Worm (Caenorhabditis elegans): ENCODE results near the gene set-8.
A peak's percentile ranks its signal among the peaks of the same experiment; 100 is the strongest.
"Not testable (repeated sequence)": the region's sequence is repeated elsewhere in the genome, so short reads cannot be mapped to it uniquely, and the experiment has no call there.

- TF ChIP-seq lin-13, zip-8, snpc-4, pha-4, blmp-1, nhr-76, nhr-28 (tag; optimal IDR thresholded peaks at IDR 0.05): not testable (repeated sequence)
- TF ChIP-seq ceh-43 (GFP tag; optimal IDR thresholded peaks at IDR 0.05) (peak; percentile 64), ces-1 (GFP tag; optimal IDR thresholded peaks at IDR 0.05) (peak; percentile 27)
Measured at ce11 chrX:13448665-13449099, 2.2 kb downstream of the set-8 start.

All from whole organism, mixed stage, embryonic.